Worm (Caenorhabditis elegans) whole organism, L2 larva: Measurements from ENCODE around the gene Y57G7A.1.

Experiments
- elt-3 ChIP-seq: sonication (generic microtip); optimal IDR thresholded peaks from 2 replicates; lab custom pipeline; 2017; ENCODE audit warnings: missing biosample characterization, missing genetic modification characterization
- fos-1 ChIP-seq: fragments of 150-350 bp; optimal IDR thresholded peaks from 2 replicates; lab custom pipeline; 2014; ENCODE audit warnings: missing biosample characterization, missing genetic modification characterization
- gmeb-1 ChIP-seq: fragments of 150-350 bp; optimal IDR thresholded peaks from 2 replicates; lab custom pipeline; 2014; ENCODE audit warnings: missing biosample characterization, missing genetic modification characterization
- snpc-4 ChIP-seq: fragments of 150-350 bp; optimal IDR thresholded peaks from 2 replicates; lab custom pipeline; 2014; ENCODE audit warnings: missing biosample characterization, missing genetic modification characterization

- TF ChIP-seq elt-3 = no peak
- TF ChIP-seq fos-1 (tag; lab: Kevin White, UChicago) = no peak
- no peak for TF ChIP-seq snpc-4 (tag; lab: Kevin White, UChicago)
- no peak for TF ChIP-seq gmeb-1
These were observed 22.8 kb upstream of the Y57G7A.1 start, which contains the start of gene Y57G7A.5 for ce11 chrII:1275439-1275838.
